Fruit fly (Drosophila melanogaster) whole organism, prepupa: ENCODE measurements around the gene aqz.
A peak's percentile ranks its signal among the peaks of the same experiment; 100 is the strongest.

ENCODE experiments used
- Blimp-1 ChIP-seq: fragments of 200-800 bp; sonication (Bioruptor generic); optimal IDR thresholded peaks from 3 replicates; lab custom pipeline; 2017; ENCODE audit warnings: missing biosample characterization, missing genetic modification characterization, mild to moderate bottlenecking, moderate library complexity, missing genetic modification reagents
- CG11294 ChIP-seq: fragments of 200-800 bp; sonication (Bioruptor generic); IDR thresholded peaks from 2 replicates; pipeline ENCODE4 v1.3.6; 2022; ENCODE audit warnings: missing biosample characterization, missing genetic modification characterization
- CG6276 ChIP-seq: fragments of 200-800 bp; sonication (Bioruptor generic); optimal IDR thresholded peaks from 2 replicates; lab custom pipeline; 2017; ENCODE audit warnings: missing biosample characterization, mild to moderate bottlenecking, missing genetic modification characterization
- CG9139 ChIP-seq: fragments of 200-800 bp; sonication (Bioruptor generic); optimal IDR thresholded peaks from 3 replicates; lab custom pipeline; 2017; ENCODE audit warnings: missing biosample characterization, mild to moderate bottlenecking, missing genetic modification characterization
- Hr39 ChIP-seq: fragments of 200-800 bp; sonication (Bioruptor generic); optimal IDR thresholded peaks from 2 replicates; lab custom pipeline; 2016; ENCODE audit warnings: missing biosample characterization, missing genetic modification characterization
- OdsH ChIP-seq: fragments of 200-800 bp; sonication (Bioruptor generic); optimal IDR thresholded peaks from 3 replicates; lab custom pipeline; 2016; ENCODE audit warnings: missing biosample characterization, missing genetic modification characterization
- Sox14 ChIP-seq: fragments of 200-800 bp; sonication (Bioruptor generic); optimal IDR thresholded peaks from 3 replicates; lab custom pipeline; 2016; ENCODE audit warnings: missing biosample characterization, missing genetic modification characterization
- eg ChIP-seq: fragments of 200-800 bp; sonication (Bioruptor generic); IDR thresholded peaks from 3 replicates; pipeline ENCODE4 v1.3.6; 2022; ENCODE audit warnings: missing biosample characterization, missing genetic modification characterization
- esn ChIP-seq: fragments of 200-800 bp; sonication (Bioruptor generic); optimal IDR thresholded peaks from 2 replicates; lab custom pipeline; 2016; ENCODE audit warnings: missing biosample characterization, mild to moderate bottlenecking, missing genetic modification characterization, moderate library complexity
- vri ChIP-seq: fragments of 200-800 bp; sonication (Bioruptor generic); optimal IDR thresholded peaks from 3 replicates; lab custom pipeline; 2016; ENCODE audit warnings: missing biosample characterization, mild to moderate bottlenecking, missing genetic modification characterization

- TF ChIP-seq Hr39 (GFP tag; lab: Kevin White, UChicago) (peak; percentile 52), CG9139 (GFP tag; lab: Kevin White, UChicago) (no peak), Sox14 (peak; percentile 42), esn (peak; percentile 55), eg (GFP tag; lab: Robert Waterston, UW) (peak; percentile 56; the same call in 1 of the 3 replicates), Blimp-1 (GFP tag; lab: Kevin White, UChicago) (no peak), OdsH (GFP tag; lab: Kevin White, UChicago) (peak; percentile 64), CG11294 (no peak), vri (no peak), CG6276 (GFP tag; lab: Kevin White, UChicago) (peak; percentile 17)
These were observed 26.7 kb upstream of the aqz start for dm6 chr3R:8847096-8847639.
